Worm (Caenorhabditis elegans): ENCODE measurements around the gene sams-4.

ce11 chrIV:5820056-5820799, 25.9 kb downstream of the sams-4 start:
- no peak for TF ChIP-seq unc-86 (tag; optimal IDR thresholded peaks at IDR 0.05)
- TF ChIP-seq tbx-2 (tag; optimal IDR thresholded peaks at IDR 0.05): no peak
- no peak for TF ChIP-seq nhr-90 (tag; optimal IDR thresholded peaks at IDR 0.05; ENCODE audit: poor library complexity)
- TF ChIP-seq ztf-4 (tag; optimal IDR thresholded peaks at IDR 0.05): no peak
- no peak for TF ChIP-seq skn-1 (tag; optimal IDR thresholded peaks at IDR 0.05)
- no peak for TF ChIP-seq aly-2 (tag; optimal IDR thresholded peaks at IDR 0.05)
- no peak for TF ChIP-seq efl-3 (GFP tag; optimal IDR thresholded peaks at IDR 0.05)
- no peak for TF ChIP-seq ces-1 (GFP tag; optimal IDR thresholded peaks at IDR 0.05)
- TF ChIP-seq nhr-28 (tag; optimal IDR thresholded peaks at IDR 0.05): no peak
- TF ChIP-seq snpc-4 (tag; optimal IDR thresholded peaks at IDR 0.05): no peak
- no peak for TF ChIP-seq fkh-4 (tag; optimal IDR thresholded peaks at IDR 0.05; ENCODE audit: borderline replicate concordance)
